Fruit fly (Drosophila melanogaster): Measurements from ENCODE around the gene PLCXD.

- TF ChIP-seq pan (optimal IDR thresholded peaks at IDR 0.05): no peak
- TF ChIP-seq psq (optimal IDR thresholded peaks at IDR 0.05): no peak
Measured at dm6 chr2L:12028102-12028501, 21.1 kb upstream of the PLCXD start.
